Fruit fly (Drosophila melanogaster) whole organism, embryonic: Measurements from ENCODE around the gene MED14.
A peak's percentile ranks its signal among the peaks of the same experiment; 100 is the strongest.

Experiments used
- Asciz ChIP-seq: fragments of 200-800 bp; sonication (Bioruptor generic); optimal IDR thresholded peaks from 2 replicates; lab custom pipeline; 2017; ENCODE audit warnings: missing biosample characterization, mild to moderate bottlenecking, missing genetic modification characterization, missing genetic modification reagents
- Atf6 ChIP-seq: fragments of 200-800 bp; sonication (Bioruptor generic); IDR thresholded peaks from 2 replicates; pipeline ENCODE4 v1.3.6; 2022; ENCODE audit warnings: missing biosample characterization, missing genetic modification characterization
- CG10267 ChIP-seq: fragments of 200-800 bp; sonication (Bioruptor generic); optimal IDR thresholded peaks from 2 replicates; lab custom pipeline; 2018; ENCODE audit warnings: missing biosample characterization, mild to moderate bottlenecking, missing genetic modification characterization, moderate library complexity
- CG11093 ChIP-seq: fragments of 200-800 bp; sonication (Bioruptor generic); IDR thresholded peaks from 3 replicates; pipeline ENCODE4 v1.3.6; 2022; ENCODE audit warnings: missing biosample characterization, missing genetic modification characterization
- CG12659 ChIP-seq: fragments of 200-800 bp; sonication (Bioruptor generic); optimal IDR thresholded peaks from 3 replicates; lab custom pipeline; 2017; ENCODE audit warnings: mild to moderate bottlenecking, missing biosample characterization, missing genetic modification reagents, missing genetic modification characterization
- CG14441 ChIP-seq: fragments of 200-800 bp; sonication (Bioruptor generic); IDR thresholded peaks from 2 replicates; pipeline ENCODE4 v1.3.6; 2022; ENCODE audit warnings: missing biosample characterization, missing genetic modification characterization
- CG1529 ChIP-seq: fragments of 200-800 bp; sonication (Bioruptor generic); optimal IDR thresholded peaks from 3 replicates; lab custom pipeline; 2018; ENCODE audit warnings: missing biosample characterization, missing genetic modification characterization
- CG17186 ChIP-seq: fragments of 200-800 bp; sonication (Bioruptor generic); optimal IDR thresholded peaks from 3 replicates; lab custom pipeline; 2017; ENCODE audit warnings: missing biosample characterization, missing genetic modification reagents, missing genetic modification characterization
- CG17912 ChIP-seq: fragments of 200-800 bp; sonication (Bioruptor generic); optimal IDR thresholded peaks from 2 replicates; lab custom pipeline; 2018; ENCODE audit warnings: missing biosample characterization, mild to moderate bottlenecking, missing genetic modification characterization
- CG18476 ChIP-seq: fragments of 200-800 bp; sonication (Bioruptor generic); optimal IDR thresholded peaks from 2 replicates; lab custom pipeline; 2016; ENCODE audit warnings: missing biosample characterization, mild to moderate bottlenecking, missing genetic modification characterization
- CG30403 ChIP-seq: fragments of 200-800 bp; sonication (Bioruptor generic); optimal IDR thresholded peaks from 3 replicates; lab custom pipeline; 2016; ENCODE audit warnings: missing biosample characterization, missing genetic modification characterization
- CG31388 ChIP-seq: fragments of 200-800 bp; sonication (Bioruptor generic); optimal IDR thresholded peaks from 2 replicates; lab custom pipeline; 2016; ENCODE audit warnings: missing biosample characterization, missing genetic modification characterization
- CG3407 ChIP-seq: fragments of 200-800 bp; sonication (Bioruptor generic); optimal IDR thresholded peaks from 2 replicates; lab custom pipeline; 2018; ENCODE audit warnings: missing biosample characterization, mild to moderate bottlenecking, missing genetic modification characterization
- CG4282 ChIP-seq: fragments of 200-800 bp; sonication (Bioruptor generic); optimal IDR thresholded peaks from 2 replicates; lab custom pipeline; 2016; ENCODE audit warnings: missing biosample characterization, missing genetic modification characterization
- CG4360 ChIP-seq: fragments of 200-800 bp; sonication (Bioruptor generic); IDR thresholded peaks from 2 replicates; pipeline ENCODE4 v1.3.6; 2022; ENCODE audit warnings: missing biosample characterization, missing genetic modification characterization
- CG4424 ChIP-seq: fragments of 200-800 bp; sonication (Bioruptor generic); optimal IDR thresholded peaks from 3 replicates; lab custom pipeline; 2016; ENCODE audit warnings: missing biosample characterization, missing genetic modification characterization
- CG5245 ChIP-seq: fragments of 200-800 bp; sonication (Bioruptor generic); optimal IDR thresholded peaks from 3 replicates; lab custom pipeline; 2016; ENCODE audit warnings: missing biosample characterization, missing genetic modification characterization
- CG7928 ChIP-seq: fragments of 200-800 bp; sonication (Bioruptor generic); optimal IDR thresholded peaks from 2 replicates; lab custom pipeline; 2017; ENCODE audit warnings: missing biosample characterization, mild to moderate bottlenecking, missing genetic modification characterization
- CG8281 ChIP-seq: fragments of 200-800 bp; sonication (Bioruptor generic); optimal IDR thresholded peaks from 2 replicates; lab custom pipeline; 2018; ENCODE audit warnings: missing biosample characterization, mild to moderate bottlenecking, missing genetic modification characterization, moderate library complexity
- CHES-1-like ChIP-seq: fragments of 200-800 bp; sonication (Bioruptor generic); optimal IDR thresholded peaks from 2 replicates; lab custom pipeline; 2016; ENCODE audit warnings: missing biosample characterization, missing genetic modification characterization
- CkIIα-i1 ChIP-seq: fragments of 200-800 bp; sonication (Bioruptor generic); IDR thresholded peaks from 2 replicates; pipeline ENCODE4 v1.3.6; 2022; ENCODE audit warnings: missing biosample characterization, missing genetic modification characterization
- D19A ChIP-seq: fragments of 200-800 bp; optimal IDR thresholded peaks from 3 replicates; lab custom pipeline; 2019; ENCODE audit warnings: missing biosample characterization, mild to moderate bottlenecking, missing genetic modification characterization, moderate library complexity
- Deaf1 ChIP-seq: fragments of 200-800 bp; optimal IDR thresholded peaks from 3 replicates; lab custom pipeline; 2019; ENCODE audit warnings: missing biosample characterization, mild to moderate bottlenecking, missing genetic modification characterization, moderate library complexity
- Dfd ChIP-seq, 2 experiments: fragments of >200 bp; optimal IDR thresholded peaks; 2 replicates each; lab custom pipeline; 2017; ENCODE audit warnings: missing biosample characterization in 2 of 2, missing genetic modification characterization in 2 of 2
- Dp ChIP-seq: fragments of 200-800 bp; sonication (Bioruptor generic); optimal IDR thresholded peaks from 2 replicates; lab custom pipeline; 2018; ENCODE audit warnings: missing biosample characterization, mild to moderate bottlenecking, missing genetic modification characterization, moderate library complexity
- Ets97D ChIP-seq: fragments of 200-800 bp; sonication (Bioruptor generic); optimal IDR thresholded peaks from 3 replicates; lab custom pipeline; 2016; ENCODE audit warnings: missing biosample characterization, missing genetic modification characterization
- Hand ChIP-seq: fragments of 200-800 bp; sonication (Bioruptor generic); optimal IDR thresholded peaks from 2 replicates; lab custom pipeline; 2017; ENCODE audit warnings: mild to moderate bottlenecking, missing biosample characterization, missing genetic modification reagents, missing genetic modification characterization
- Lim3 ChIP-seq: fragments of 200-800 bp; sonication (Bioruptor generic); IDR thresholded peaks from 2 replicates; pipeline ENCODE4 v1.3.6; 2022; ENCODE audit warnings: missing biosample characterization, missing genetic modification characterization
- MTF-1 ChIP-seq: fragments of 200-800 bp; sonication (Bioruptor generic); optimal IDR thresholded peaks from 2 replicates; lab custom pipeline; 2018; ENCODE audit warnings: missing biosample characterization, mild to moderate bottlenecking, missing genetic modification characterization, borderline replicate concordance
- Rfx ChIP-seq: fragments of 200-800 bp; sonication (Bioruptor generic); IDR thresholded peaks from 2 replicates; pipeline ENCODE4 v1.3.6; 2022; ENCODE audit warnings: missing biosample characterization, missing genetic modification characterization
- Sox100B ChIP-seq: fragments of 200-800 bp; sonication (Bioruptor generic); optimal IDR thresholded peaks from 3 replicates; lab custom pipeline; 2018; ENCODE audit warnings: missing biosample characterization, mild to moderate bottlenecking, missing genetic modification characterization
- Spps ChIP-seq: fragments of 200-800 bp; sonication (Bioruptor generic); optimal IDR thresholded peaks from 2 replicates; lab custom pipeline; 2018; ENCODE audit warnings: missing biosample characterization, mild to moderate bottlenecking, missing genetic modification characterization
- Stat92E ChIP-seq, 3 experiments: fragments of >200 bp in 2 of 3; fragments of 200-800 bp in 1 of 3; sonication (Bioruptor generic) in 1 of 3; optimal IDR thresholded peaks; 2 replicates each; lab custom pipeline; 2017 to 2019; ENCODE audit warnings: missing biosample characterization in 3 of 3, missing genetic modification characterization in 3 of 3, mild to moderate bottlenecking in 1 of 3, moderate library complexity in 1 of 3
- TFAM ChIP-seq: fragments of 200-800 bp; sonication (Bioruptor generic); optimal IDR thresholded peaks from 2 replicates; lab custom pipeline; 2017; ENCODE audit warnings: missing biosample characterization, missing genetic modification characterization, inconsistent platforms
- ara ChIP-seq: fragments of 200-800 bp; sonication (Bioruptor generic); IDR thresholded peaks from 2 replicates; pipeline ENCODE4 v1.3.6; 2022; ENCODE audit warnings: missing biosample characterization, missing genetic modification characterization
- ems ChIP-seq: fragments of 200-800 bp; sonication (Bioruptor generic); optimal IDR thresholded peaks from 3 replicates; lab custom pipeline; 2016; ENCODE audit warnings: missing biosample characterization, missing genetic modification characterization
- esg ChIP-seq: fragments of 200-800 bp; sonication (Bioruptor generic); conservative IDR thresholded peaks from 2 replicates; pipeline ENCODE4 v1.3.6; 2022; ENCODE audit warnings: missing biosample characterization, missing genetic modification characterization
- hth ChIP-seq: fragments of >200 bp; optimal IDR thresholded peaks from 2 replicates; lab custom pipeline; 2017; ENCODE audit warnings: inconsistent platforms
- lilli ChIP-seq: fragments of 200-800 bp; sonication (Bioruptor generic); optimal IDR thresholded peaks from 3 replicates; lab custom pipeline; 2016; ENCODE audit warnings: missing biosample characterization, missing genetic modification characterization
- luna ChIP-seq: fragments of 200-800 bp; sonication (Bioruptor generic); optimal IDR thresholded peaks from 2 replicates; lab custom pipeline; 2016; ENCODE audit warnings: missing biosample characterization, missing genetic modification characterization
- nerfin-2 ChIP-seq: fragments of 200-800 bp; sonication (Bioruptor generic); IDR thresholded peaks from 2 replicates; pipeline ENCODE4 v1.3.6; 2022; ENCODE audit warnings: missing biosample characterization, missing genetic modification characterization; ENCODE audit not compliant: partially characterized antibody
- oc ChIP-seq: fragments of 200-800 bp; sonication (Bioruptor generic); optimal IDR thresholded peaks from 2 replicates; lab custom pipeline; 2018; ENCODE audit warnings: missing biosample characterization, mild to moderate bottlenecking, missing genetic modification characterization, moderate library complexity
- odd ChIP-seq: fragments of 200-800 bp; sonication (Bioruptor generic); optimal IDR thresholded peaks from 2 replicates; lab custom pipeline; 2017; ENCODE audit warnings: missing biosample characterization, mild to moderate bottlenecking, missing genetic modification characterization
- p53 ChIP-seq: fragments of 200-800 bp; sonication (Bioruptor generic); optimal IDR thresholded peaks from 2 replicates; lab custom pipeline; 2016; ENCODE audit warnings: missing biosample characterization, missing genetic modification characterization
- pum ChIP-seq: fragments of 200-800 bp; sonication (Bioruptor generic); optimal IDR thresholded peaks from 2 replicates; lab custom pipeline; 2016; ENCODE audit warnings: missing biosample characterization, missing genetic modification characterization
- repo ChIP-seq: fragments of 200-800 bp; sonication (Bioruptor generic); optimal IDR thresholded peaks from 2 replicates; lab custom pipeline; 2016; ENCODE audit warnings: missing biosample characterization, missing genetic modification characterization
- stwl ChIP-seq: fragments of 200-800 bp; sonication (Bioruptor generic); optimal IDR thresholded peaks from 3 replicates; lab custom pipeline; 2018; ENCODE audit warnings: missing biosample characterization, mild to moderate bottlenecking, missing genetic modification characterization, moderate library complexity
- ttk ChIP-seq: fragments of 200-800 bp; sonication (Bioruptor generic); IDR thresholded peaks from 2 replicates; pipeline ENCODE4 v2.1.2; 2022; ENCODE audit warnings: missing biosample characterization, missing genetic modification characterization
- wor ChIP-seq: fragments of 200-800 bp; sonication (Bioruptor generic); IDR thresholded peaks from 2 replicates; pipeline ENCODE4 v1.3.6; 2022; ENCODE audit warnings: missing biosample characterization, missing genetic modification characterization
- yki ChIP-seq: fragments of >200 bp; optimal IDR thresholded peaks from 3 replicates; lab custom pipeline; 2018

MED14 gene

dm6 chr3L:627819-628601 lies 35.0 kb downstream of the MED14 start (continued):
- TF ChIP-seq CG4282 (GFP tag; lab: Kevin White, UChicago): no peak
- TF ChIP-seq CG17186 (GFP tag; lab: Kevin White, UChicago): no peak
- TF ChIP-seq Hand (GFP tag; lab: Kevin White, UChicago): peak; percentile 64
- TF ChIP-seq yki (lab: Kevin White, UChicago): no peak
- TF ChIP-seq ara (GFP tag; lab: Robert Waterston, UW): peak; percentile 33; the same call in 1 of the 2 replicates
- TF ChIP-seq CG1529 (GFP tag; lab: Kevin White, UChicago): no peak
- TF ChIP-seq Dfd (GFP tag; optimal IDR thresholded peaks at IDR 0.05; lab: Kevin White, UChicago): no peak
- peak; percentile 54 for TF ChIP-seq D19A
- TF ChIP-seq pum (GFP tag; lab: Kevin White, UChicago): no peak
- TF ChIP-seq Dp (GFP tag; lab: Kevin White, UChicago): no peak
- TF ChIP-seq Asciz (GFP tag; lab: Kevin White, UChicago): no peak
- TF ChIP-seq Atf6 (GFP tag; lab: Robert Waterston, UW): peak; percentile 45; the same call in 1 of the 2 replicates
- TF ChIP-seq Ets97D: no peak
- no peak for TF ChIP-seq Spps (tag; lab: Kevin White, UChicago)
- no peak for TF ChIP-seq TFAM (GFP tag; lab: Kevin White, UChicago)
- peak; percentile 13 for TF ChIP-seq repo (GFP tag; lab: Kevin White, UChicago)
- TF ChIP-seq CG14441 (GFP tag; lab: Robert Waterston, UW): peak; percentile 65; the same call in 1 of the 2 replicates
- TF ChIP-seq luna: no peak
- no peak for TF ChIP-seq CG18476
- TF ChIP-seq Deaf1 (tag; lab: Kevin White, UChicago): peak; percentile 99
- no peak for TF ChIP-seq MTF-1 (GFP tag; lab: Kevin White, UChicago)
- TF ChIP-seq Rfx (GFP tag; lab: Robert Waterston, UW): peak; percentile 77; the same call in 1 of the 2 replicates
- no peak for TF ChIP-seq CG11093 (GFP tag; lab: Robert Waterston, UW)
- TF ChIP-seq lilli (GFP tag; lab: Kevin White, UChicago): peak; percentile 64
- TF ChIP-seq Stat92E (GFP tag; optimal IDR thresholded peaks at IDR 0.05; lab: Kevin White, UChicago): peak in 2 of 3 experiments; percentile 31 to 77
- no peak for TF ChIP-seq CG4424
- TF ChIP-seq hth (lab: Kevin White, UChicago): no peak
- peak; percentile 65 for TF ChIP-seq stwl (tag; lab: Kevin White, UChicago)
- TF ChIP-seq CG7928 (GFP tag; lab: Kevin White, UChicago): no peak
- peak; percentile 43 for TF ChIP-seq CHES-1-like (GFP tag; lab: Kevin White, UChicago)
- no peak for TF ChIP-seq CkIIα-i1
- TF ChIP-seq esg (GFP tag; lab: Robert Waterston, UW): no peak; the same call in 1 of the 2 replicates
- TF ChIP-seq p53 (GFP tag; lab: Kevin White, UChicago): no peak
- TF ChIP-seq odd (GFP tag; lab: Kevin White, UChicago): no peak
- no peak for TF ChIP-seq CG31388
- TF ChIP-seq ttk (GFP tag; lab: Robert Waterston, UW): peak; percentile 39; the same call in 1 of the 2 replicates
- no peak for TF ChIP-seq nerfin-2 (GFP tag; lab: Robert Waterston, UW)
- no peak for TF ChIP-seq CG30403 (GFP tag; lab: Kevin White, UChicago)
- TF ChIP-seq CG12659 (GFP tag; lab: Kevin White, UChicago): peak; percentile 19
- TF ChIP-seq CG8281 (tag; lab: Kevin White, UChicago): no peak
- no peak for TF ChIP-seq CG10267 (tag; lab: Kevin White, UChicago)
- TF ChIP-seq wor: 0 out of 2 replicates have a peak, but pooled peaks have one; percentile 20
- no peak for TF ChIP-seq CG5245
- peak; percentile 47 for TF ChIP-seq CG4360
- no peak for TF ChIP-seq Sox100B (GFP tag; lab: Kevin White, UChicago)
- peak; percentile 30 for TF ChIP-seq CG17912
- no peak for TF ChIP-seq Lim3 (GFP tag; lab: Robert Waterston, UW)
- no peak for TF ChIP-seq CG3407
- TF ChIP-seq ems (GFP tag; lab: Kevin White, UChicago): no peak
- peak; percentile 22 for TF ChIP-seq oc
